Worm (Caenorhabditis elegans) whole organism, L2 larva: ENCODE measurements around the gene M199.134.

Experiments used
- ceh-16 ChIP-seq: fragments of 150-350 bp; optimal IDR thresholded peaks from 2 replicates; lab custom pipeline; 2014; ENCODE audit warnings: missing biosample characterization, missing genetic modification characterization
- nhr-129 ChIP-seq: fragments of 150-350 bp; optimal IDR thresholded peaks from 2 replicates; lab custom pipeline; 2014; ENCODE audit warnings: missing biosample characterization, missing genetic modification characterization
- nhr-237 ChIP-seq: fragments of 150-350 bp; optimal IDR thresholded peaks from 2 replicates; lab custom pipeline; 2014; ENCODE audit warnings: missing biosample characterization, missing genetic modification characterization
- nhr-25 ChIP-seq: fragments of 150-350 bp; sonication (generic microtip); optimal IDR thresholded peaks from 3 replicates; lab custom pipeline; 2014; ENCODE audit warnings: missing biosample characterization, missing genetic modification characterization
- nhr-77 ChIP-seq: fragments of 150-350 bp; optimal IDR thresholded peaks from 2 replicates; lab custom pipeline; 2014; ENCODE audit warnings: missing biosample characterization, missing genetic modification characterization

DNA sequence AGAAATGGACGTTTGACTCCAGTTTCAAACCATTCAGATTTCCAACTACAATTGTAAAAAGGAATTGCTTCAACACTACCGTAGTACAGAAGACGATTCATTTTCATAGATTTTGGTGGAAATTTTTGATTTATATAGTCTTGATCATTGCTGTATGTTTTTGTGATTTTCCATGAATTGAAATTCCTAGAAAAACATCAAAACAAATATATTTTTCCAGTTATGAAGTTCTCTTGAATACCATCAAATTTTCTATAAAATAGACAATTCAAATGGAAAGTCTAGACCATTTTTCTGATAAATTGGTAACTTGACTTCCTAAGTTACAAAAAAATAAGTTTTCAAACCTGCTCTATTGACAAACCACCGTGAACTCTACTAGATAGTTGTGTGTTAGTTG, 44.2 kb downstream of the M199.134 start, which contains the start of gene srt-48:
- TF ChIP-seq nhr-129 (tag; lab: Kevin White, UChicago) (no peak), ceh-16 (no peak), nhr-237 (tag; lab: Kevin White, UChicago) (no peak), nhr-25 (tag; lab: Kevin White, UChicago) (no peak), nhr-77 (tag; lab: Kevin White, UChicago) (no peak)
